Worm (Caenorhabditis elegans): ENCODE measurements around the gene ddx-23.

The ddx-23 gene

ce11 chrIII:5853240-5853639 is at the start of gene ddx-23 (continued):
- TF ChIP-seq nfyb-1 (GFP tag; IDR thresholded peaks at IDR 0.05) (0 out of 2 replicates have a peak, but pooled peaks have one; percentile 58), tlf-1 (GFP tag; optimal IDR thresholded peaks at IDR 0.05) (no peak), bed-1 (GFP tag; IDR thresholded peaks at IDR 0.05) (peak; percentile 29; the same call in 1 of the 2 replicates), T26A5.8 (tag; optimal IDR thresholded peaks at IDR 0.05) (no peak), nhr-120 (GFP tag; IDR thresholded peaks at IDR 0.05) (no peak), tbx-9 (tag; optimal IDR thresholded peaks at IDR 0.05; ENCODE audit: borderline replicate concordance) (no peak), F55B11.4 (tag; optimal IDR thresholded peaks at IDR 0.05; ENCODE audit: borderline replicate concordance, insufficient read depth) (no peak), snpc-1.3 (tag; optimal IDR thresholded peaks at IDR 0.05; ENCODE audit: insufficient read depth) (no peak), madf-3 (GFP tag; IDR thresholded peaks at IDR 0.05) (no peak)

DNA sequence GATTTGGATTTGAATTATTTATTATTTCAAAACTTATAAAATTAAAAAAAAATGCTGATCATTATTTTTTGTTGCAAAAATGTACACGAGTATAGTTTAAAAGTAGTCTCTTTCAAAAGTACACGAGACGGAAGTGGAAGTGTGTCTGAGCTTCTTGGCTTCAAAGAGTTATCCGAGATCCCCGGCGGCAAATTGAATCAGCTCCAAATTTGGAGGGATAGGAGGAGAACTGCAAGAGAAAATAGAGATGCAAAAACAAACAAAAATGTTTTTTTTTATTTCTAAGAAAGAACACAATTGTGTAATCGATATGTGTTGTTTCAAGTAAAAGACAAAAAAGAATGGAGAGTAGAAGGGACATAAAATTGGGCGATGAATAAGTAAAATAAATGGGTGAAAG is 49.5 kb upstream of the ddx-23 start:
- TF ChIP-seq dpff-1 (tag; optimal IDR thresholded peaks at IDR 0.05) (no peak), madf-10 (tag; optimal IDR thresholded peaks at IDR 0.05) (no peak), sea-2 (GFP tag; IDR thresholded peaks at IDR 0.05) (no peak), T26A5.8 (tag; optimal IDR thresholded peaks at IDR 0.05) (no peak), mxl-1 (tag; optimal IDR thresholded peaks at IDR 0.05) (no peak), egrh-3 (GFP tag; IDR thresholded peaks at IDR 0.05) (no peak), aptf-3 (GFP tag; IDR thresholded peaks at IDR 0.05) (no peak), nfyb-1 (GFP tag; IDR thresholded peaks at IDR 0.05) (no peak), ets-4 (GFP tag; optimal IDR thresholded peaks at IDR 0.05) (no peak), nfya-1 (tag; optimal IDR thresholded peaks at IDR 0.05; ENCODE audit: borderline replicate concordance, insufficient read depth) (no peak), madf-6 (GFP tag; IDR thresholded peaks at IDR 0.05) (no peak), ztf-28 (GFP tag; IDR thresholded peaks at IDR 0.05) (no peak), gei-17 (GFP tag; optimal IDR thresholded peaks at IDR 0.05) (no peak), mcd-1 (GFP tag; IDR thresholded peaks at IDR 0.05) (no peak)

ce11 chrIII:5900709-5901108 is 47.6 kb upstream of the ddx-23 start:
- TF ChIP-seq ceh-79 (tag; optimal IDR thresholded peaks at IDR 0.05) (no peak), hmg-1.2 (GFP tag; IDR thresholded peaks at IDR 0.05) (peak; percentile 61; the same call in 1 of the 2 replicates), nhr-80 (tag; optimal IDR thresholded peaks at IDR 0.05) (peak; percentile 28)

- no peak for TF ChIP-seq gei-17 (GFP tag; optimal IDR thresholded peaks at IDR 0.05)
- no peak for TF ChIP-seq ceh-79 (tag; optimal IDR thresholded peaks at IDR 0.05)
- TF ChIP-seq F33H1.4 (GFP tag; IDR thresholded peaks at IDR 0.05) = no peak
- no peak for TF ChIP-seq attf-5 (GFP tag; optimal IDR thresholded peaks at IDR 0.05)
- no peak for TF ChIP-seq K12H6.12 (tag; optimal IDR thresholded peaks at IDR 0.05)
- no peak for TF ChIP-seq snpc-1.1 (tag; optimal IDR thresholded peaks at IDR 0.05; ENCODE audit: insufficient read depth)
- no peak for TF ChIP-seq nfya-1 (tag; optimal IDR thresholded peaks at IDR 0.05; ENCODE audit: borderline replicate concordance, insufficient read depth)
These were observed 45.6 kb upstream of the ddx-23 start for ce11 chrIII:5898631-5899030.

DNA sequence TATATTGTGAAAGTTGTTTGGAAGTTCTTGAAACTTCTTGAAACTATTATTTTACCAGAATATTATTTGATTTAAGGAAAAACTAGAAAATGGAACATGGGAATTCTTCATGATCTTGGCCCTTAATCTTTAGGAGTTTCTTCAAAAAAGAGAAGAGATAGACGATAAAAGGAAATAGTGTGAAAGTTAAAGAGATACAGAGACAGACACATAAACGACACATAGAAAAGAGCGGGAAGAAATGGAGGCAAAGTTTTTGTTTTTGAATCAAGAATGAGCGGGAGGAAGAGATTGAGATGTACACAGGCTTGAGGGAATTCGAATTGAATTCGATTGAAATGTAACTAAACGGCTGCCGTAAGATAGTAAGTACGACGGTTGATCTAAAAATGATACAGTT is 44.4 kb upstream of the ddx-23 start:
- TF ChIP-seq efl-1 (GFP tag; optimal IDR thresholded peaks at IDR 0.05) = peak; percentile 30
- no peak for TF ChIP-seq dpl-1 (GFP tag; optimal IDR thresholded peaks at IDR 0.05)

DNA sequence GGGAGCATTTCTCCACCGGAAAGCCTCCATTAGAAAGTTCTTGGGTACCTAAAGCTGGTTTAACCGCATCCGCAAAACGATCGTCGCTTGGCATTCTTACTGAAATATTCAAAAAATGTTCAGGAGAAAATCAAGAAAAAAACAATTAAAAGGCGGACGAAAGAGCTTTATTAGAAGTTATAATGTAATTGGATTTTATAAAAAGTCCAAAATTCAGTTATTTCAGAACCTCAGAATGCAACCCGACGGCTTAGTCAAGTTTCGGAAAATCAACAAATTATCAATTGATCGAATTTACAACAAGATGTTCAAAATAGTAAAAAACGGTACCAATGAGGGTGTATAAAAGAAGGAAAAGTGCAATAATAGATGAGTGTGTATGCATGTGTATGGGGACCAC is 42.8 kb upstream of the ddx-23 start, which contains the start of gene pxl-1:
pxl-1 (minus strand) TSS at position 101 of the 400 bp plus-strand sequence.
- no peak for TF ChIP-seq rcor-1 (GFP tag; IDR thresholded peaks at IDR 0.05)
- TF ChIP-seq attf-5 (GFP tag; optimal IDR thresholded peaks at IDR 0.05) = no peak
- TF ChIP-seq F57A8.1 (GFP tag; optimal IDR thresholded peaks at IDR 0.05) = no peak

Data from whole organism, young adult.